Fruit fly (Drosophila melanogaster): ENCODE results near the gene Akt.
A peak's percentile ranks its signal among the peaks of the same experiment; 100 is the strongest.

The Akt gene

dm6 chr3R:16151239-16151860 lies 52.3 kb downstream of the Akt start, which contains the start of gene Fer2 (continued):
- TF ChIP-seq Bgb (GFP tag; IDR thresholded peaks at IDR 0.05; ENCODE audit: partially characterized antibody) (no peak), ssp (GFP tag; IDR thresholded peaks at IDR 0.05) (no peak), CG15601 (tag; optimal IDR thresholded peaks at IDR 0.05) (no peak), CG43689 (GFP tag; IDR thresholded peaks at IDR 0.05) (no peak), CG12769 (tag; optimal IDR thresholded peaks at IDR 0.05) (no peak), CG6254 (GFP tag; optimal IDR thresholded peaks at IDR 0.05) (peak; percentile 44), CG4820 (GFP tag; optimal IDR thresholded peaks at IDR 0.05) (peak; percentile 17), gt (GFP tag; IDR thresholded peaks at IDR 0.05) (no peak), cato (GFP tag; optimal IDR thresholded peaks at IDR 0.05; ENCODE audit: borderline replicate concordance) (no peak), CG12155 (GFP tag; optimal IDR thresholded peaks at IDR 0.05) (no peak), CG31441 (GFP tag; IDR thresholded peaks at IDR 0.05) (no peak), CG6813 (GFP tag; optimal IDR thresholded peaks at IDR 0.05) (no peak), amos (GFP tag; IDR thresholded peaks at IDR 0.05; ENCODE audit: partially characterized antibody) (no peak), schlank (tag; optimal IDR thresholded peaks at IDR 0.05) (no peak), CG2712 (tag; optimal IDR thresholded peaks at IDR 0.05) (peak; percentile 19), lmd (GFP tag; IDR thresholded peaks at IDR 0.05) (peak; percentile 44), CG11247 (GFP tag; IDR thresholded peaks at IDR 0.05) (no peak), seq (GFP tag; IDR thresholded peaks at IDR 0.05) (peak; percentile 62), tx (GFP tag; optimal IDR thresholded peaks at IDR 0.05) (no peak), bsh (GFP tag; optimal IDR thresholded peaks at IDR 0.05) (no peak), CG2678 (tag; optimal IDR thresholded peaks at IDR 0.05) (peak; percentile 65), CG15269 (tag; optimal IDR thresholded peaks at IDR 0.05) (no peak), CG10565 (GFP tag; optimal IDR thresholded peaks at IDR 0.05) (no peak), Hr39 (optimal IDR thresholded peaks at IDR 0.05) (no peak), da (GFP tag; optimal IDR thresholded peaks at IDR 0.05) (no peak), CG31224 (GFP tag; IDR thresholded peaks at IDR 0.05) (no peak), Drgx (GFP tag; IDR thresholded peaks at IDR 0.05) (no peak), HmgD (GFP tag; optimal IDR thresholded peaks at IDR 0.05) (no peak), psq (GFP tag; optimal IDR thresholded peaks at IDR 0.05) (no peak), bcd (GFP tag; optimal IDR thresholded peaks at IDR 0.05) (peak; percentile 29), Meics (GFP tag; optimal IDR thresholded peaks at IDR 0.05) (peak; percentile 61), CG9932 (GFP tag; IDR thresholded peaks at IDR 0.05) (no peak), CG12104 (GFP tag; optimal IDR thresholded peaks at IDR 0.05) (no peak), dmrt99B (tag; optimal IDR thresholded peaks at IDR 0.05) (peak; percentile 29), HLHmδ (GFP tag; optimal IDR thresholded peaks at IDR 0.05) (no peak), sens (GFP tag) (peak; percentile 74), ttk (GFP tag; IDR thresholded peaks at IDR 0.05) (no peak), Camta (GFP tag; optimal IDR thresholded peaks at IDR 0.05) (no peak), CG10274 (GFP tag; optimal IDR thresholded peaks at IDR 0.05) (peak; percentile 91), Gug (GFP tag; IDR thresholded peaks at IDR 0.05) (0 out of 4 replicates have a peak, but pooled peaks have one; percentile 2), esg (GFP tag; conservative IDR thresholded peaks at IDR 0.05) (no peak), CG3281 (GFP tag; optimal IDR thresholded peaks at IDR 0.05) (peak; percentile 21), CG18262 (tag; optimal IDR thresholded peaks at IDR 0.05) (peak; percentile 41), chm (GFP tag; IDR thresholded peaks at IDR 0.05) (no peak), PHDP (tag; optimal IDR thresholded peaks at IDR 0.05) (no peak), HmgZ (tag; optimal IDR thresholded peaks at IDR 0.05) (no peak), BtbVII (GFP tag; optimal IDR thresholded peaks at IDR 0.05) (peak; percentile 12), Aef1 (GFP tag; IDR thresholded peaks at IDR 0.05) (no peak), wdn (GFP tag; IDR thresholded peaks at IDR 0.05) (no peak), Dp (GFP tag; optimal IDR thresholded peaks at IDR 0.05) (no peak), CG8924 (tag; optimal IDR thresholded peaks at IDR 0.05) (peak; percentile 14)
